Fruit fly (Drosophila melanogaster) whole organism, wandering third instar larva: ENCODE data around the gene Doa.

Source experiments
- Abd-B ChIP-seq: fragments of >200 bp; optimal IDR thresholded peaks from 2 replicates; lab custom pipeline; 2017; ENCODE audit warnings: missing biosample characterization, missing genetic modification characterization
- HLH106 ChIP-seq: fragments of 200-800 bp; optimal IDR thresholded peaks from 3 replicates; lab custom pipeline; 2019; ENCODE audit warnings: missing biosample characterization, mild to moderate bottlenecking, missing genetic modification characterization, moderate library complexity
- Hr78 ChIP-seq: fragments of >200 bp; optimal IDR thresholded peaks from 2 replicates; lab custom pipeline; 2017; ENCODE audit warnings: missing biosample characterization, missing genetic modification characterization
- Hr83 ChIP-seq: fragments of 200-300 bp; sonication (Bioruptor generic); optimal IDR thresholded peaks from 2 replicates; lab custom pipeline; 2016; ENCODE audit warnings: missing biosample characterization, mild to moderate bottlenecking, missing genetic modification characterization, moderate library complexity; ENCODE audit not compliant: poor library complexity, severe bottlenecking
- Mio ChIP-seq: sonication (Bioruptor generic); optimal IDR thresholded peaks from 2 replicates; lab custom pipeline; 2016; ENCODE audit warnings: missing biosample characterization, missing genetic modification characterization
- Rel ChIP-seq, 2 experiments: fragments of 200-800 bp; sonication (Bioruptor generic) in 1 of 2; optimal IDR thresholded peaks; 2 replicates in 1 of 2; 3 replicates in 1 of 2; lab custom pipeline; 2016 to 2019; ENCODE audit warnings: mild to moderate bottlenecking in 2 of 2, missing biosample characterization in 2 of 2, missing genetic modification characterization in 2 of 2, moderate library complexity in 1 of 2
- br ChIP-seq: fragments of 200-800 bp; sonication (Bioruptor generic); optimal IDR thresholded peaks from 2 replicates; lab custom pipeline; 2016; ENCODE audit warnings: missing biosample characterization, missing genetic modification characterization
- dl ChIP-seq, 2 experiments: fragments of 175-275, 200-275 bp in 1 of 2; fragments of 200-275 bp in 1 of 2; sonication (Bioruptor generic); optimal IDR thresholded peaks; lab custom pipeline; 2018; ENCODE audit warnings: mild to moderate bottlenecking in 2 of 2, missing biosample characterization in 2 of 2, missing genetic modification characterization in 2 of 2, moderate library complexity in 2 of 2; ENCODE audit not compliant: partially characterized antibody in 2 of 2, insufficient read depth in 1 of 2
- dmrt93B ChIP-seq: fragments of 200-800 bp; sonication (Bioruptor generic); optimal IDR thresholded peaks from 2 replicates; lab custom pipeline; 2018; ENCODE audit warnings: missing biosample characterization, mild to moderate bottlenecking, missing genetic modification characterization
- fru ChIP-seq: fragments of 200-800 bp; sonication (Bioruptor generic); optimal IDR thresholded peaks from 3 replicates; lab custom pipeline; 2016; ENCODE audit warnings: missing biosample characterization, mild to moderate bottlenecking, missing genetic modification characterization
- jim ChIP-seq: fragments of 175-275, 200-325 bp; sonication (Bioruptor generic); optimal IDR thresholded peaks from 2 replicates; lab custom pipeline; 2016; ENCODE audit warnings: missing biosample characterization, mild to moderate bottlenecking, missing genetic modification characterization
- psq ChIP-seq: fragments of 200-800 bp; sonication (Bioruptor generic); optimal IDR thresholded peaks from 3 replicates; lab custom pipeline; 2017; ENCODE audit warnings: missing biosample characterization, mild to moderate bottlenecking, missing genetic modification characterization, moderate library complexity
- usp ChIP-seq: fragments of >200 bp; optimal IDR thresholded peaks from 2 replicates; lab custom pipeline; 2017; ENCODE audit warnings: missing biosample characterization, missing genetic modification characterization

dm6 chr3R:28913039-28913438 is 25.2 kb downstream of the Doa start:
- no peak for TF ChIP-seq br (GFP tag; lab: Kevin White, UChicago)
- TF ChIP-seq usp (GFP tag; lab: Kevin White, UChicago), result no peak
- no peak for TF ChIP-seq Mio (GFP tag; lab: Kevin White, UChicago)
- no peak for TF ChIP-seq HLH106 (tag; lab: Kevin White, UChicago)
- TF ChIP-seq fru (GFP tag; lab: Kevin White, UChicago), result no peak
- no peak for TF ChIP-seq jim (GFP tag; lab: Kevin White, UChicago)
- TF ChIP-seq Hr83 (GFP tag; lab: Kevin White, UChicago), result no peak
- no peak for TF ChIP-seq dl (GFP tag; optimal IDR thresholded peaks at IDR 0.05; lab: Kevin White, UChicago; ENCODE audit: insufficient read depth in 1 of 2, partially characterized antibody in 2 of 2)
- no peak for TF ChIP-seq Rel (GFP tag; optimal IDR thresholded peaks at IDR 0.05; lab: Kevin White, UChicago)
- TF ChIP-seq Rel (tag; optimal IDR thresholded peaks at IDR 0.05; lab: Kevin White, UChicago), result no peak
- TF ChIP-seq dmrt93B (GFP tag; lab: Kevin White, UChicago), result no peak
- TF ChIP-seq Hr78 (GFP tag; lab: Kevin White, UChicago), result no peak
- no peak for TF ChIP-seq Abd-B
- no peak for TF ChIP-seq psq (GFP tag; lab: Kevin White, UChicago)
